Worm (Caenorhabditis elegans): Measurements from ENCODE around the gene hpo-40.

Gene hpo-40

DNA sequence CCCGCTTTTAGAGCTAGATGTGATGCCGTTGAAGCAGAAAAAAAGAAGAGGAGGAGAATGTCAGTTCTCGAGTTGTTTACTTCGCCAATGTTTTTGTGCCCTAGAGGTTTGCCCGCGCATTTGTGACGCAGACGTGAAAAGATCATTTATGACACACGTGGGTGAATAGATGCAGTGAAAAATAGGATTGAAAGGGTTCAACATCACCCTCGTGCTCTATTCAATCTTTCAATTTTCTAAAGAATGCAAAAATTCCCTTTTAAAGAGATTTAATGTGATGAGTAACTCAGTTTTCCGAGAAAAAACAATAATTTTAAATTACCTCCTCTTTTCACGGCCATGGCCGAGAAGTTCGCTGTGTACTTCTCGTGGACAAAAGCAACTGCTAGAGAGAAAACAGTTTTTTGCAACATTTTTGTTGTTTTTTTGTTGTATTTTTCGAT lies 33.7 kb downstream of the hpo-40 start (continued):
- no peak for TF ChIP-seq F10B5.3 (tag; optimal IDR thresholded peaks at IDR 0.05)
- peak; percentile 20 for TF ChIP-seq mxl-3 (GFP tag; optimal IDR thresholded peaks at IDR 0.05)
- TF ChIP-seq nhr-11 (tag; optimal IDR thresholded peaks at IDR 0.05), result peak; percentile 78
- TF ChIP-seq nhr-111 (GFP tag; optimal IDR thresholded peaks at IDR 0.05), result no peak
- TF ChIP-seq dmd-6 (GFP tag; IDR thresholded peaks at IDR 0.05), result peak; percentile 33; the same call in 1 of the 2 replicates
- no peak for TF ChIP-seq mxl-2 (GFP tag; conservative IDR thresholded peaks at IDR 0.05)
- TF ChIP-seq dve-1 (tag; optimal IDR thresholded peaks at IDR 0.05; ENCODE audit: insufficient read depth), result peak; percentile 40
- peak; percentile 88 for TF ChIP-seq hlh-30 (tag; optimal IDR thresholded peaks at IDR 0.05; ENCODE audit: insufficient read depth)
- TF ChIP-seq daf-8 (GFP tag; IDR thresholded peaks at IDR 0.05), result no peak
- TF ChIP-seq nhr-77 (tag; optimal IDR thresholded peaks at IDR 0.05), result no peak
- TF ChIP-seq spr-1 (tag; optimal IDR thresholded peaks at IDR 0.05), result no peak
- no peak for TF ChIP-seq T26A8.4 (GFP tag; IDR thresholded peaks at IDR 0.05)
- no peak for TF ChIP-seq ama-1 (optimal IDR thresholded peaks at IDR 0.05)
- TF ChIP-seq F37D6.2 (tag; optimal IDR thresholded peaks at IDR 0.05), result no peak
- peak in 1 of 2 experiments; percentile 52 for TF ChIP-seq daf-16 (GFP tag; optimal IDR thresholded peaks at IDR 0.05)
- TF ChIP-seq daf-16 (tag; optimal IDR thresholded peaks at IDR 0.05), result peak; percentile 82
- peak; percentile 42 for TF ChIP-seq unc-130 (GFP tag; optimal IDR thresholded peaks at IDR 0.05)
- TF ChIP-seq F49E8.2 (tag; optimal IDR thresholded peaks at IDR 0.05; ENCODE audit: borderline replicate concordance), result no peak
- TF ChIP-seq dmd-9 (GFP tag; IDR thresholded peaks at IDR 0.05), result no peak
- no peak for TF ChIP-seq F44E2.7 (GFP tag; IDR thresholded peaks at IDR 0.05)
- TF ChIP-seq php-3 (GFP tag; IDR thresholded peaks at IDR 0.05), result no peak
- no peak for TF ChIP-seq ceh-32 (tag; optimal IDR thresholded peaks at IDR 0.05; ENCODE audit: poor library complexity)
- TF ChIP-seq dmd-8 (GFP tag; IDR thresholded peaks at IDR 0.05), result no peak
- no peak for TF ChIP-seq skn-1 (tag; optimal IDR thresholded peaks at IDR 0.05)
- no peak for TF ChIP-seq daf-12 (tag; optimal IDR thresholded peaks at IDR 0.05)

DNA sequence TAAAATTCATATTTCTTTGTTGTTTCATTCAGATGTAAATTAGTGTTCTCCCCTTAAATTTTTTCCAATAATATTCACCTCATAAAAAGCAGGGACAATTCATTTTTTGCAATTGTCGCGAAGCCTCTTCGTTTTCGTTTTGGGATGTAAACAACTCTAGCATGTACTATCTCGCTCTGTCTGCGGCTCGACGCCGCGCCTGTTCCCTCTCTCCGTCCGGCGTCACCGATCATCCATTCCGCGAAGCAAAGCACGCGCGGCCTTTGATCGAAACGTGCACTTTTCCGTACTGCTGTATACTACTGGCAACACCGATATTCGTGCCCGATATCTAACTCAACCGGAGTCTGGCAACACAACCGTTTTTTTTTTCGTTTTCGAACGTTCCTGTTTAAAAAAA lies 34.2 kb downstream of the hpo-40 start:
- peak; percentile 39 for TF ChIP-seq mes-2 (tag; optimal IDR thresholded peaks at IDR 0.05; ENCODE audit: poor library complexity, severe bottlenecking)
- peak; percentile 78 for TF ChIP-seq hlh-30 (tag; optimal IDR thresholded peaks at IDR 0.05; ENCODE audit: insufficient read depth)
- TF ChIP-seq ceh-82 (tag; optimal IDR thresholded peaks at IDR 0.05), result no peak
- peak; percentile 33; the same call in 1 of the 2 replicates for TF ChIP-seq T26A8.4 (GFP tag; IDR thresholded peaks at IDR 0.05)
- TF ChIP-seq daf-12 (tag; optimal IDR thresholded peaks at IDR 0.05), result no peak
- no peak for TF ChIP-seq ZK337.2 (GFP tag; IDR thresholded peaks at IDR 0.05)
- no peak for TF ChIP-seq ceh-20 (GFP tag; IDR thresholded peaks at IDR 0.05)
- TF ChIP-seq tag-97 (GFP tag; IDR thresholded peaks at IDR 0.05), result no peak
- TF ChIP-seq mep-1 (tag; optimal IDR thresholded peaks at IDR 0.05), result no peak
- no peak for TF ChIP-seq F37D6.2 (tag; optimal IDR thresholded peaks at IDR 0.05)
- TF ChIP-seq daf-19 (GFP tag; conservative IDR thresholded peaks at IDR 0.05), result no peak
- peak in 1 of 2 experiments; percentile 32 for TF ChIP-seq daf-16 (GFP tag; optimal IDR thresholded peaks at IDR 0.05)
- TF ChIP-seq daf-16 (tag; optimal IDR thresholded peaks at IDR 0.05), result peak; percentile 84
- no peak for TF ChIP-seq fkh-10 (GFP tag; optimal IDR thresholded peaks at IDR 0.05)
- TF ChIP-seq nhr-237 (tag; optimal IDR thresholded peaks at IDR 0.05), result no peak
- TF ChIP-seq nhr-10 (tag; optimal IDR thresholded peaks at IDR 0.05), result no peak
- no peak for TF ChIP-seq nhr-41 (GFP tag; IDR thresholded peaks at IDR 0.05)
- no peak for TF ChIP-seq unc-62 (GFP tag; optimal IDR thresholded peaks at IDR 0.05 in 1 of 2)
- TF ChIP-seq unc-62 (tag; optimal IDR thresholded peaks at IDR 0.05), result no peak
- no peak for TF ChIP-seq F44E2.7 (GFP tag; IDR thresholded peaks at IDR 0.05)
- peak; percentile 15 for TF ChIP-seq dve-1 (tag; optimal IDR thresholded peaks at IDR 0.05; ENCODE audit: insufficient read depth)
- TF ChIP-seq arid-1 (GFP tag; conservative IDR thresholded peaks at IDR 0.05), result no peak
- no peak for TF ChIP-seq unc-39 (tag; optimal IDR thresholded peaks at IDR 0.05)
- TF ChIP-seq jun-1 (tag; optimal IDR thresholded peaks at IDR 0.05), result no peak
- TF ChIP-seq set-16 (GFP tag; IDR thresholded peaks at IDR 0.05), result peak; percentile 52
- TF ChIP-seq mdt-29 (GFP tag; IDR thresholded peaks at IDR 0.05), result no peak
- TF ChIP-seq ama-1 (optimal IDR thresholded peaks at IDR 0.05), result peak; percentile 1
- no peak for TF ChIP-seq F49E8.2 (tag; optimal IDR thresholded peaks at IDR 0.05; ENCODE audit: borderline replicate concordance)
- no peak for TF ChIP-seq egl-43 (GFP tag; IDR thresholded peaks at IDR 0.05)
- TF ChIP-seq pha-4 (GFP tag; IDR thresholded peaks at IDR 0.05), result no peak
- TF ChIP-seq pha-4 (tag; optimal IDR thresholded peaks at IDR 0.05), result no peak
- peak; percentile 31 for TF ChIP-seq dmd-6 (GFP tag; IDR thresholded peaks at IDR 0.05)
- TF ChIP-seq ZK546.5 (tag; optimal IDR thresholded peaks at IDR 0.05), result no peak
- TF ChIP-seq zfp-3 (GFP tag; conservative IDR thresholded peaks at IDR 0.05), result no peak
- no peak for TF ChIP-seq Y75B8A.6 (GFP tag; IDR thresholded peaks at IDR 0.05)
- peak; percentile 14 to 81 for TF ChIP-seq mdl-1 (tag; optimal IDR thresholded peaks at IDR 0.05)

All from whole organism, L4 larva.